Worm (Caenorhabditis elegans) whole organism, mixed stage, embryonic: Measurements from ENCODE around the gene K08D8.2.
A peak's percentile ranks its signal among the peaks of the same experiment; 100 is the strongest.
"Not testable (repeated sequence)": the region's sequence is repeated elsewhere in the genome, so short reads cannot be mapped to it uniquely, and the experiment has no call there.

Source experiments
- M03D4.4 ChIP-seq: sonication (generic microtip); optimal IDR thresholded peaks from 2 replicates; lab custom pipeline; 2017; ENCODE audit warnings: mild to moderate bottlenecking, missing genetic modification characterization, missing compliant biosample characterization
- bed-3 ChIP-seq: fragments of 200-800 bp; sonication (Bioruptor generic); optimal IDR thresholded peaks from 3 replicates; lab custom pipeline; 2018; ENCODE audit warnings: mild to moderate bottlenecking, missing genetic modification characterization, moderate library complexity, missing compliant biosample characterization
- blmp-1 ChIP-seq: fragments of 150-350 bp; optimal IDR thresholded peaks from 2 replicates; lab custom pipeline; 2014; ENCODE audit warnings: missing biosample characterization, missing genetic modification characterization
- ceh-39 ChIP-seq: fragments of 150-350 bp; optimal IDR thresholded peaks from 2 replicates; lab custom pipeline; 2014; ENCODE audit warnings: missing biosample characterization, missing genetic modification characterization
- ceh-43 ChIP-seq: fragments of 200-800 bp; sonication (Bioruptor generic); optimal IDR thresholded peaks from 2 replicates; lab custom pipeline; 2018; ENCODE audit warnings: mild to moderate bottlenecking, missing genetic modification characterization, moderate library complexity, missing compliant biosample characterization
- ceh-83 ChIP-seq: fragments of 200-800 bp; sonication (Bioruptor generic); optimal IDR thresholded peaks from 2 replicates; lab custom pipeline; 2018; ENCODE audit warnings: mild to moderate bottlenecking, missing genetic modification characterization, missing compliant biosample characterization
- ces-1 ChIP-seq: fragments of 150-350 bp; optimal IDR thresholded peaks from 2 replicates; lab custom pipeline; 2014; ENCODE audit warnings: missing biosample characterization, missing genetic modification reagents, missing genetic modification characterization
- cnd-1 ChIP-seq: fragments of 200-800 bp; sonication (Bioruptor generic); optimal IDR thresholded peaks from 2 replicates; lab custom pipeline; 2018; ENCODE audit warnings: mild to moderate bottlenecking, missing genetic modification characterization, missing compliant biosample characterization
- drap-1 ChIP-seq: fragments of 200-800 bp; sonication (Bioruptor generic); optimal IDR thresholded peaks from 3 replicates; lab custom pipeline; 2018; ENCODE audit warnings: mild to moderate bottlenecking, missing genetic modification characterization, missing compliant biosample characterization
- elt-1 ChIP-seq: sonication (generic microtip); optimal IDR thresholded peaks from 2 replicates; lab custom pipeline; 2017; ENCODE audit warnings: missing genetic modification characterization, mild to moderate bottlenecking, missing compliant biosample characterization, antibody characterized with exemption, moderate library complexity, borderline replicate concordance; ENCODE audit not compliant: insufficient read depth
- elt-3 ChIP-seq: fragments of 150-350 bp; optimal IDR thresholded peaks from 2 replicates; lab custom pipeline; 2014; ENCODE audit warnings: missing biosample characterization, missing genetic modification characterization
- flh-1 ChIP-seq: fragments of 200-800 bp; sonication (Bioruptor generic); optimal IDR thresholded peaks from 2 replicates; lab custom pipeline; 2018; ENCODE audit warnings: mild to moderate bottlenecking, missing genetic modification characterization, moderate library complexity, missing compliant biosample characterization
- ham-2 ChIP-seq: fragments of 200-800 bp; sonication (Bioruptor generic); optimal IDR thresholded peaks from 2 replicates; lab custom pipeline; 2018; ENCODE audit warnings: mild to moderate bottlenecking, missing genetic modification characterization, missing compliant biosample characterization
- hlh-1 ChIP-seq: fragments of 150-350 bp; optimal IDR thresholded peaks from 2 replicates; lab custom pipeline; 2014; ENCODE audit warnings: missing biosample characterization, missing genetic modification reagents, missing genetic modification characterization
- lin-13 ChIP-seq: fragments of 150-350 bp; optimal IDR thresholded peaks from 2 replicates; lab custom pipeline; 2014; ENCODE audit warnings: missing biosample characterization, missing genetic modification characterization
- lsy-2 ChIP-seq: fragments of 150-350 bp; optimal IDR thresholded peaks from 2 replicates; lab custom pipeline; 2014; ENCODE audit warnings: missing biosample characterization, missing genetic modification characterization
- mab-5 ChIP-seq: fragments of 150-350 bp; optimal IDR thresholded peaks from 2 replicates; lab custom pipeline; 2014; ENCODE audit warnings: missing biosample characterization, missing genetic modification characterization
- mep-1 ChIP-seq: fragments of 150-350 bp; optimal IDR thresholded peaks from 2 replicates; lab custom pipeline; 2017; ENCODE audit warnings: missing biosample characterization, missing genetic modification reagents, missing genetic modification characterization, inconsistent platforms
- mls-2 ChIP-seq: sonication (generic microtip); optimal IDR thresholded peaks from 2 replicates; lab custom pipeline; 2016; ENCODE audit warnings: mild to moderate bottlenecking, missing genetic modification characterization, moderate library complexity, missing compliant biosample characterization
- nhr-12 ChIP-seq: fragments of 150-350 bp; optimal IDR thresholded peaks from 2 replicates; lab custom pipeline; 2014; ENCODE audit warnings: missing biosample characterization, missing genetic modification characterization
- nhr-2 ChIP-seq: fragments of 150-350 bp; optimal IDR thresholded peaks from 2 replicates; lab custom pipeline; 2014; ENCODE audit warnings: missing biosample characterization, missing genetic modification characterization
- nhr-237 ChIP-seq: fragments of 150-350 bp; optimal IDR thresholded peaks from 2 replicates; lab custom pipeline; 2014; ENCODE audit warnings: missing biosample characterization, missing genetic modification characterization
- nhr-76 ChIP-seq: sonication (generic microtip); optimal IDR thresholded peaks from 2 replicates; lab custom pipeline; 2017; ENCODE audit warnings: missing biosample characterization, missing genetic modification characterization
- pha-4 ChIP-seq: fragments of 150-350 bp; optimal IDR thresholded peaks from 2 replicates; lab custom pipeline; 2018; ENCODE audit warnings: missing biosample characterization, missing genetic modification reagents, missing genetic modification characterization
- sem-2 ChIP-seq: fragments of 200-800 bp; sonication (Bioruptor generic); optimal IDR thresholded peaks from 2 replicates; lab custom pipeline; 2018; ENCODE audit warnings: mild to moderate bottlenecking, missing genetic modification characterization, missing compliant biosample characterization
- snpc-4 ChIP-seq: fragments of 150-350 bp; optimal IDR thresholded peaks from 2 replicates; lab custom pipeline; 2014; ENCODE audit warnings: missing biosample characterization, missing genetic modification characterization
- sptf-1 ChIP-seq: sonication (generic microtip); optimal IDR thresholded peaks from 2 replicates; lab custom pipeline; 2017; ENCODE audit warnings: mild to moderate bottlenecking, missing genetic modification characterization, moderate library complexity, missing compliant biosample characterization
- tbx-8 ChIP-seq: fragments of 200-800 bp; sonication (Bioruptor generic); optimal IDR thresholded peaks from 2 replicates; lab custom pipeline; 2018; ENCODE audit warnings: mild to moderate bottlenecking, missing genetic modification characterization, moderate library complexity, missing compliant biosample characterization
- unc-120 ChIP-seq: sonication (generic microtip); optimal IDR thresholded peaks from 2 replicates; lab custom pipeline; 2017; ENCODE audit warnings: missing genetic modification characterization, missing compliant biosample characterization; ENCODE audit not compliant: poor library complexity, severe bottlenecking
- unc-39 ChIP-seq: fragments of 150-350 bp; optimal IDR thresholded peaks from 2 replicates; lab custom pipeline; 2014; ENCODE audit warnings: missing biosample characterization, missing genetic modification characterization
- unc-62 ChIP-seq: fragments of 150-350 bp; optimal IDR thresholded peaks from 2 replicates; lab custom pipeline; 2014; ENCODE audit warnings: missing biosample characterization, missing genetic modification reagents, missing genetic modification characterization
- zip-8 ChIP-seq: fragments of 150-350 bp; optimal IDR thresholded peaks from 2 replicates; lab custom pipeline; 2014; ENCODE audit warnings: missing biosample characterization, missing genetic modification characterization

K08D8.2 gene

DNA sequence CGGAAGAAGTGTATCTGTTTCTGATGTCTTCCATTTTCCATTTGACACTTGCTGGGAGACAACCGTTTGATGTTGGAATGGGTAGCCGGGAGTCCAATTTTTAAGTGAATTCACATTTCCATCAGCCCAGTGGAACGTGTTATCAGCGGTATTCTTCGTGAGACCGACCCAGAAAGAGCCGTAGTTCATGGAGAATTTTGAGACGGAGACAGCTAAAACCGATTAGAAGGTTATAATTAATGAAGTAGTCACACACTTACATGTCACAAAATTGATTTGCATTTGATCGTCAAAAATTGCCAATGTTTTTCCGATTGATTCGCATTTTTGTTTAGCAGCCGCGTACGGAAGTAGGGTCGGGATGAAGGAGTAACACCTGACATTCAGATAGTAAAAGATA, 33.5 kb upstream of the K08D8.2 start:
- TF ChIP-seq ceh-43 (GFP tag; lab: Kevin White, UChicago) (no peak), mab-5 (tag; lab: Kevin White, UChicago) (no peak)

DNA sequence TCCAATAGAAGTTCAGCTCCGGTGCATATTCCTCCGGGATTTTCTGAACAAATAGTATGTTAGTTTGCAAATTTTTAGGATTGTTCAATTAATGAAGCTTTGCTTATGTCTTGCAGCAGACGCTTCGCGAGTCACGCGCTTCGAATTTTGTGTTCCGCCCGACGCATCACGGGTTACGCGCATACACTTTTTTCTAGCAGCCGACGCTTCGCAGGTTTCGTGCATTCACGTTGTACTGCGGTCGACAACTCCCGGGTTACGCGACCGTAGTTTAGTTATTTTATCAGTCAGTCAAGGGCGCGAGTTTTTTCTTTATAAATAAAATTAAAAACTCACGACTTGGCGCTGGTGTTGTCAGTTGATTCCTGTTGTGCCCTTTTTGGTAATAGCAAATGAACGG, 33.0 kb upstream of the K08D8.2 start:
- no peak for TF ChIP-seq tbx-8 (GFP tag; lab: Kevin White, UChicago)
- TF ChIP-seq unc-62 (GFP tag; lab: Kevin White, UChicago): no peak
- TF ChIP-seq ceh-43 (GFP tag; lab: Kevin White, UChicago): no peak
- TF ChIP-seq lsy-2: no peak
- no peak for TF ChIP-seq lin-13 (tag; lab: Kevin White, UChicago)
- no peak for TF ChIP-seq ham-2 (GFP tag; lab: Kevin White, UChicago)
- TF ChIP-seq drap-1 (GFP tag; lab: Kevin White, UChicago): no peak

DNA sequence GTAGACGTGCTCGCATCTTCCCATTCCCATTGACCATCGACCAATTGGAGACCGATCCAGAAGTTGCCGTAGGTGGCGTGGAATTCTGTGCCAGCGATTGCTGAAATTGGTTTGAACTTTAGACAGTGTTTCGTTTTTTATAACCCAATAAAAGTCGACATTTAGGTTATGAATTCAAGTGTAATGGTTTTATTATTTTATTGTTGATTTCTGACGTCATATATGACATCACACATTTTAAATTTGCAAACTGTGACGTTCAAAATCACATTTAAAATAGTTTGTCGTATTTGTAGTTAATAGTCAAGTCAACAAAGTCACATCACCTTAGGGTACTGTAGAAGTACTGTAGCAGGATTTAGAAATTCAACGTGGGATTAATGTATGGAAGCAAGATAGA, 32.5 kb upstream of the K08D8.2 start:
- peak; percentile 84 for TF ChIP-seq zip-8 (tag; lab: Kevin White, UChicago)
- no peak for TF ChIP-seq sem-2
- TF ChIP-seq bed-3 (GFP tag; lab: Kevin White, UChicago): no peak
- no peak for TF ChIP-seq unc-39
- TF ChIP-seq snpc-4 (tag; lab: Kevin White, UChicago): no peak
- no peak for TF ChIP-seq mep-1 (tag; lab: Kevin White, UChicago)
- no peak for TF ChIP-seq mls-2 (tag; lab: Kevin White, UChicago)

DNA sequence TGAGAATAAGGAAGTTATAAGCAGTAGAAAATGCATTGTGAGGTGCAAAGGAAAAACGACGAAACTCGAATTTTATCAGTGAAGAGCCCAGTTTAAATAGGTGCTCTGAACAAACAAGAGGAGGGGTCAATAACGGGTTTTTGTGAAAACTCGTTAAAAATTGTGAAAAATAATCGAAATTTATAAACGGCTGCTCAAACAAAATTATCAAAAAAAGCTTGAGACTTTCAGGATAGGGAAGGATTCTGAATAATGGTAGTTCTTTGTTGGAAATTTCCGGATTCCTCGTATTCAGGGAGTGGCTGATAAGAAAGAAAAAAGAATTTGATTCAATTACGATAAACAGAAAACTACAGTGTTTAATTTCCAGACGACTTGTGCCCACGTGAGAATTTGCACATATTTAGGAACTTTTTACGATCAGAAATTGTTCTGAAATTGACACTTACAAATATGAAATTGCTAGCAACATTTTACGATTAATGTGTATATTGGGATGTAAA, 31.4 kb upstream of the K08D8.2 start, which contains the start of gene clec-187:
Gene clec-187, minus strand, starts transcription at position 51 of the 503 bp plus-strand sequence.
- TF ChIP-seq unc-120 (tag; lab: Kevin White, UChicago) (no peak), flh-1 (GFP tag; lab: Kevin White, UChicago) (no peak), bed-3 (GFP tag; lab: Kevin White, UChicago) (no peak), elt-3 (tag; lab: Kevin White, UChicago) (no peak), sptf-1 (tag; lab: Kevin White, UChicago) (no peak), nhr-12 (tag; lab: Kevin White, UChicago) (no peak), ceh-43 (GFP tag; lab: Kevin White, UChicago) (no peak), hlh-1 (tag; lab: Kevin White, UChicago) (no peak), nhr-2 (tag; lab: Kevin White, UChicago) (no peak), ham-2 (GFP tag; lab: Kevin White, UChicago) (no peak), nhr-76 (no peak), blmp-1 (tag; lab: Kevin White, UChicago) (no peak), M03D4.4 (tag; lab: Kevin White, UChicago) (no peak), mab-5 (tag; lab: Kevin White, UChicago) (no peak)

DNA sequence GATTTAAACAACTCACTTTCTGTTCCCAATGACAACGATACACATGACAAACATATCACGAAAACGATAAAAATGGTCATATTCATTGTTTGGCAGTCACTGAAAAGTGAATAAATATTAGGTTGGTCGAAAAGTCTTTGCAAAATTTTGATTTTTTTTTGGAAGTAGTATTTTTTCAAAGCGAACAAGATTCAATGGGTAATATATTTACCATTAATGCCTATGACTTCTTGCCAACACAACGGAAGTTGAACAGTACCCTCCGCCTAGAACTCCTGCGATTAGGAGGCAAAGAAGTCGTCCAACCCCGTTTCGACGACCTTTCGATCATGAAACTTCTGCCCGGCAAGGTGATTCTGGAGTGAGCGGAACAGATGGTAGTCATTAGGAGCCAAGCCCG, 27.6 kb upstream of the K08D8.2 start, which contains the start of gene ZK896.1:
Gene ZK896.1, minus strand, starts transcription at position 101 of the 400 bp plus-strand sequence.
- TF ChIP-seq bed-3 (GFP tag; lab: Kevin White, UChicago); ces-1; hlh-1 (tag; lab: Kevin White, UChicago): not testable (repeated sequence)

DNA sequence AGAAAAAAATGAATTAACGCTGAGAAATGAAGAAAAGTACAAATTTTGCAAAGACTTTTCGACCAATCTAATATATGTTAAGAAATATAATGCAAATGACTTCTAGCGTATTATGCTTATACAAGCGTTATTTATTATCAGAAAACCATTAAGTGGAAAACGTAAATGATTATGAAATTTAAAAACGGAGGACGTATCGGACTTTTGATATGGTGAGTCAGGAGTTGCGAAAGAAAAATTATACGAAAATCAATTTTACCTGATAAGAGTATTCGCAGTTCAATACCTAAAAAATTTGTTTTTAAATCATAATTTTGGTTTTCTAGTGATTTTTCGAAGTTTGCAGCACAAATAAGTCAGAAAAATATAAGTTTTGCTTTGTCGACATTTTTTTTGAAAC, 26.3 kb upstream of the K08D8.2 start:
- no peak for TF ChIP-seq cnd-1
- no peak for TF ChIP-seq elt-1 (tag; lab: Kevin White, UChicago)
- no peak for TF ChIP-seq mep-1 (tag; lab: Kevin White, UChicago)
- no peak for TF ChIP-seq pha-4
- no peak for TF ChIP-seq mab-5 (tag; lab: Kevin White, UChicago)
- no peak for TF ChIP-seq zip-8 (tag; lab: Kevin White, UChicago)
- TF ChIP-seq bed-3 (GFP tag; lab: Kevin White, UChicago): no peak
- TF ChIP-seq nhr-237: no peak
- TF ChIP-seq mls-2 (tag; lab: Kevin White, UChicago): no peak
- TF ChIP-seq nhr-76: no peak
- TF ChIP-seq ceh-39 (tag; lab: Kevin White, UChicago): no peak
- no peak for TF ChIP-seq elt-3 (tag; lab: Kevin White, UChicago)
- no peak for TF ChIP-seq ces-1
- TF ChIP-seq nhr-12 (tag; lab: Kevin White, UChicago): no peak
- TF ChIP-seq flh-1 (GFP tag; lab: Kevin White, UChicago): no peak
- TF ChIP-seq ceh-83 (GFP tag; lab: Kevin White, UChicago): no peak
- TF ChIP-seq blmp-1 (tag; lab: Kevin White, UChicago): no peak
